Fruit fly (Drosophila melanogaster) whole organism, adult: ENCODE measurements around the gene Mst98Ca.

Source experiments
- CG11617 ChIP-seq: fragments of 200-800 bp; sonication (Bioruptor generic); optimal IDR thresholded peaks from 2 replicates; lab custom pipeline; 2017; ENCODE audit warnings: mild to moderate bottlenecking, missing biosample characterization, missing genetic modification reagents, missing genetic modification characterization
- CG12768 ChIP-seq: fragments of 200-800 bp; sonication (Bioruptor generic); optimal IDR thresholded peaks from 2 replicates; lab custom pipeline; 2017; ENCODE audit warnings: missing biosample characterization, missing genetic modification characterization, mild to moderate bottlenecking, moderate library complexity, missing genetic modification reagents
- CG14711 ChIP-seq: fragments of 200-800 bp; sonication (Bioruptor generic); optimal IDR thresholded peaks from 2 replicates; lab custom pipeline; 2018; ENCODE audit warnings: missing biosample characterization, mild to moderate bottlenecking, missing genetic modification characterization, moderate library complexity
- CG1620 ChIP-seq: fragments of 200-800 bp; sonication (Bioruptor generic); optimal IDR thresholded peaks from 2 replicates; lab custom pipeline; 2016; ENCODE audit warnings: missing biosample characterization, missing genetic modification characterization
- CG33017 ChIP-seq: fragments of 200-800 bp; sonication (Bioruptor generic); optimal IDR thresholded peaks from 2 replicates; lab custom pipeline; 2018; ENCODE audit warnings: missing biosample characterization, mild to moderate bottlenecking, missing genetic modification characterization, moderate library complexity
- CG5204 ChIP-seq: fragments of 200-800 bp; sonication (Bioruptor generic); optimal IDR thresholded peaks from 2 replicates; lab custom pipeline; 2016; ENCODE audit warnings: missing biosample characterization, missing genetic modification characterization
- CG7045 ChIP-seq: fragments of 200-800 bp; sonication (Bioruptor generic); optimal IDR thresholded peaks from 2 replicates; lab custom pipeline; 2017; ENCODE audit warnings: missing biosample characterization, mild to moderate bottlenecking, missing genetic modification characterization
- CG7101 ChIP-seq: fragments of 200-800 bp; sonication (Bioruptor generic); optimal IDR thresholded peaks from 2 replicates; lab custom pipeline; 2018; ENCODE audit warnings: missing biosample characterization, mild to moderate bottlenecking, missing genetic modification characterization, moderate library complexity
- Clk ChIP-seq: fragments of 200-800 bp; sonication (Bioruptor generic); optimal IDR thresholded peaks from 2 replicates; lab custom pipeline; 2017; ENCODE audit warnings: missing biosample characterization, missing genetic modification characterization
- Crg-1 ChIP-seq: fragments of 200-800 bp; sonication (Bioruptor generic); optimal IDR thresholded peaks from 2 replicates; lab custom pipeline; 2016; ENCODE audit warnings: missing biosample characterization, missing genetic modification characterization
- Hr96 ChIP-seq: fragments of 200-800 bp; sonication (Bioruptor generic); optimal IDR thresholded peaks from 2 replicates; lab custom pipeline; 2016; ENCODE audit warnings: missing biosample characterization, missing genetic modification characterization
- Mnt ChIP-seq: fragments of 200-800 bp; sonication (Bioruptor generic); optimal IDR thresholded peaks from 2 replicates; lab custom pipeline; 2016; ENCODE audit warnings: missing biosample characterization, mild to moderate bottlenecking, missing genetic modification characterization
- bab1 ChIP-seq: fragments of 200-800 bp; sonication (Bioruptor generic); optimal IDR thresholded peaks from 3 replicates; lab custom pipeline; 2019; ENCODE audit warnings: missing biosample characterization, mild to moderate bottlenecking, missing genetic modification characterization, moderate library complexity
- cic ChIP-seq: fragments of 200-800 bp; sonication (Bioruptor generic); optimal IDR thresholded peaks from 2 replicates; lab custom pipeline; 2017; ENCODE audit warnings: missing biosample characterization, mild to moderate bottlenecking, missing genetic modification characterization, moderate library complexity
- cnc ChIP-seq, 2 experiments: fragments of >200 bp; optimal IDR thresholded peaks; 2 replicates each; lab custom pipeline; 2017
- kay ChIP-seq: fragments of 200-800 bp; sonication (Bioruptor generic); peaks from one replicate; lab custom pipeline; 2016; ENCODE audit warnings: missing biosample characterization, missing genetic modification characterization, borderline replicate concordance
- ovo ChIP-seq: fragments of 200-800 bp; sonication (Bioruptor generic); optimal IDR thresholded peaks from 2 replicates; lab custom pipeline; 2016; ENCODE audit warnings: missing biosample characterization, missing genetic modification characterization
- pad ChIP-seq: fragments of 200-800 bp; sonication (Bioruptor generic); optimal IDR thresholded peaks from 3 replicates; lab custom pipeline; 2017; ENCODE audit warnings: missing biosample characterization, missing genetic modification characterization, mild to moderate bottlenecking, moderate library complexity, missing genetic modification reagents
- tj ChIP-seq: fragments of 200-800 bp; sonication (Bioruptor generic); optimal IDR thresholded peaks from 3 replicates; lab custom pipeline; 2017; ENCODE audit warnings: missing biosample characterization, mild to moderate bottlenecking, missing genetic modification characterization, moderate library complexity
- toe ChIP-seq: fragments of 200-800 bp; sonication (Bioruptor generic); optimal IDR thresholded peaks from 2 replicates; lab custom pipeline; 2016; ENCODE audit warnings: missing biosample characterization, missing genetic modification characterization

Mst98Ca gene

DNA sequence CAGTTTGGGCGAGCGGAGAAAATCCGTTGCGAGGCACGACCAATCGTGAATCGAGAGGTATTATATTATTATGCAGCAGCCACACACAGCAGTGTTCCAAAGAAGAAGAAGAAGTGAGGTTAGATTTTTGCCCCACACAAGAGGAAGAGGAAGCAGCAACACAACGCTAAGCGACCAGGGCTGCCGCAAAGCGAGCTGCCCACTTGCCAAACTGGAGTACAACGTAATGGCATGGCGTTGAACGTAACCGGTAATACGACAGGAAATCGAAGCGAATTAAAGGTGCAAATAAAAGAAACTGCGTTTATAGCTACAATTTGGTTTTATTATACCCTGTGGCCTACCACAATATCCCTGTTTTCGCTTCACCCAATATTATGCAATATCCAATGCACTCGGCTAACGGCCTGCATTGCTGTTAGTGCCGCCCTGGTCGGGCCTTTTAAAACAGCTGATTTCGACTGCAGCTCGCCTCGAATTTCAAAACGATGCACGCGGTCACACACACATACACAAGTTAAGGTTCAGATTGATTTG lies 44.4 kb downstream of the Mst98Ca start:
- no peak for TF ChIP-seq kay (GFP tag; lab: Kevin White, UChicago)
- TF ChIP-seq CG5204 (GFP tag; lab: Kevin White, UChicago), result peak; percentile 90
- peak; percentile 75 for TF ChIP-seq tj (GFP tag; lab: Kevin White, UChicago)
- peak; percentile 83 for TF ChIP-seq CG11617 (GFP tag; lab: Kevin White, UChicago)
- TF ChIP-seq Hr96 (GFP tag; lab: Kevin White, UChicago), result peak; percentile 90
- TF ChIP-seq cnc (optimal IDR thresholded peaks at IDR 0.05; lab: Kevin White, UChicago), result no peak
- TF ChIP-seq pad (GFP tag; lab: Kevin White, UChicago), result peak; percentile 69
- peak; percentile 79 for TF ChIP-seq Clk (GFP tag; lab: Kevin White, UChicago)
- peak; percentile 69 for TF ChIP-seq Crg-1 (GFP tag; lab: Kevin White, UChicago)
- peak; percentile 74 for TF ChIP-seq bab1 (GFP tag; lab: Kevin White, UChicago)
- TF ChIP-seq Mnt (GFP tag; lab: Kevin White, UChicago), result peak; percentile 89
- TF ChIP-seq CG1620 (GFP tag; lab: Kevin White, UChicago), result peak; percentile 87
- peak; percentile 54 for TF ChIP-seq CG14711
- TF ChIP-seq CG7045 (GFP tag; lab: Kevin White, UChicago), result peak; percentile 85
- TF ChIP-seq CG33017 (tag; lab: Kevin White, UChicago), result peak; percentile 64
- peak; percentile 88 for TF ChIP-seq ovo (GFP tag; lab: Kevin White, UChicago)
- peak; percentile 86 for TF ChIP-seq CG12768 (GFP tag; lab: Kevin White, UChicago)
- TF ChIP-seq cic (GFP tag; lab: Kevin White, UChicago), result peak; percentile 76
- peak; percentile 77 for TF ChIP-seq CG7101 (tag; lab: Kevin White, UChicago)
- TF ChIP-seq toe (GFP tag; lab: Kevin White, UChicago), result peak; percentile 92

DNA sequence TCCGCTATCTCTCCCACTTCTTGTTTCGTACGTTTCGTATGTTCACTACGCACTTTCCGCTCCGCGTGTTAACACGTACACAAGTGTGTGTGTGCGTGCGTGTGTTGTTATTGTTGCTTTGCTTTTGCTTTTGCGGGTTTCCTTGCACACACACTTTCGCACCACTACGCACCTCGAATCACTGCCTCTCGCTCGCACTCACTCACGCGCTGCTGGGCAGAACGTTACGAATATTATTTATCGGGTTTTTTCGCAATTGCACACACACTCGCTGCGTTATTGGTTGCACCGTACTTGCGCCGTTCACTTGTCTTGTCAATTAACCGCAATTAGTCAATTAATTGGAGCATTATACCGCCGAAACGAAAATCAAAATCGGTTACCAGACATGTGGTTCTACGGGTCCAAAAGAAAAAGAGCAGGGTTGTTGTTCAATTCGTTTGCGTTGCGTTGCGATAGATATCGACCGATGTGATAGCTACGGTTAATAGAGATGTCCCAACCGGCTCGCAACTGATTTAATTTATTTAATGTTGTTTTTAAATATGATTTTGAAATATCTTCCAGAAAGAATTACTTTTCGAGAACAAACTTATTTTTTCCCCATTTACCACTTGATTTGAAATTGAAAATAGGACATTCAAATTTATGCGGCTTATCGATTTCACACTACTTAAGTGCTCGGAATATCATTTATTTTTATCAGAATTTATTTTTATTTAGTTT lies 45.1 kb downstream of the Mst98Ca start, which contains the start of gene larp:
Gene larp, minus strand, starts transcription at position 395 of the 726 bp plus-strand sequence.
- peak; percentile 91 for TF ChIP-seq CG14711
- TF ChIP-seq Mnt (GFP tag; lab: Kevin White, UChicago), result peak; percentile 73
- peak; percentile 33 for TF ChIP-seq pad (GFP tag; lab: Kevin White, UChicago)
- TF ChIP-seq Clk (GFP tag; lab: Kevin White, UChicago), result no peak
- TF ChIP-seq CG33017 (tag; lab: Kevin White, UChicago), result no peak
- peak; percentile 55 for TF ChIP-seq tj (GFP tag; lab: Kevin White, UChicago)
- peak; percentile 56 for TF ChIP-seq CG11617 (GFP tag; lab: Kevin White, UChicago)
- TF ChIP-seq CG7101 (tag; lab: Kevin White, UChicago), result peak; percentile 70
- TF ChIP-seq ovo (GFP tag; lab: Kevin White, UChicago), result peak; percentile 65
- TF ChIP-seq CG5204 (GFP tag; lab: Kevin White, UChicago), result peak; percentile 67
- peak; percentile 60 for TF ChIP-seq Hr96 (GFP tag; lab: Kevin White, UChicago)
- no peak for TF ChIP-seq cic (GFP tag; lab: Kevin White, UChicago)
- TF ChIP-seq Crg-1 (GFP tag; lab: Kevin White, UChicago), result peak; percentile 69
- TF ChIP-seq toe (GFP tag; lab: Kevin White, UChicago), result peak; percentile 85
- TF ChIP-seq CG1620 (GFP tag; lab: Kevin White, UChicago), result peak; percentile 79
- peak; percentile 40 for TF ChIP-seq CG12768 (GFP tag; lab: Kevin White, UChicago)
- no peak for TF ChIP-seq CG7045 (GFP tag; lab: Kevin White, UChicago)
- TF ChIP-seq cnc (optimal IDR thresholded peaks at IDR 0.05; lab: Kevin White, UChicago), result no peak

DNA sequence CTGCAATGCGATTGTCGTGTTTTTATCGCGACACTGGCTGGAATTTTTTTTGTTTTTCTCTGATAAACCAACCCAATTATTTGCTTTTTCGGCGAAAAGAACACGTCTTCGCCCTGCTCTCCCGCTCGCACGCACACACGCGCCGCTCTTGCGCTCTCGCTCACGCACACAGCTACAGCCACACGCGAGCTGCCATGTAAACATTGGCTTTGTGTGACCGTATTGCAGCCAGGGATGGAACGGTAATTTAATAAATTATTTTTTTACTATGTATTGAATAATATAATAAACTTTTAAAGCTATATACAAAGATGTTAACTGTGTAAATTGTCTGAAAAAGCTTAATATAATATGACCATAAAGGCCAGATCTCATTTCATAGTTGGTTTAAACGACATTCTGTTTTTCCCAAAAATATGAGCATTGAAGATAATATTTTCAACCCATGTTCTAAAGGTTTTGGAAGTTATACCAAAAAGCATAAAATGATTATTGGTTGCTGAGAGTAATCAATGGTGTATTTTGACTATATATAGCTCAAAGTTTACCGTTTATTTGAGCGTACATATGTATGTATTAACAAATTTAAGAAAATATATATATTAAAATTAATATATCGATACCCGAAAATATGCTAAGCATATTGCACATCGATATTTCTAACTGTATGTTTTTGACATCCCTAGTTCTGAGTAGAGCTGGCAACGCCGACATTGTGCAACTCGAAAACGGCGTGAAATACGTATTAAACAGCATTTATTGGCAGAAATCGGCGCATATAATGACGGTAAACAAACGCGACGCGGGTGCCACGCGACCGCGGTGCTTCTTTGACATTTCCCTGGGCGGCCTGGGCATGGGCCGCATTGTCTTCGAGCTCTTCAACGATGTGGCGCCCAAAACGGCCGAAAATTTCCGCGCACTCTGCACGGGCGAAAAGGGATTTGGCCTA lies 48.8 kb downstream of the Mst98Ca start, which contains the start of the genes Gfat2 and Moca-cyp:
Gene Gfat2, minus strand, starts transcription at position 112 of the 952 bp plus-strand sequence.
Gene Moca-cyp, plus strand, starts transcription at position 681 of the 952 bp plus-strand sequence.
- TF ChIP-seq pad (GFP tag; lab: Kevin White, UChicago) (peak; percentile 37), Clk (GFP tag; lab: Kevin White, UChicago) (peak; percentile 13), CG11617 (GFP tag; lab: Kevin White, UChicago) (peak; percentile 84), cic (GFP tag; lab: Kevin White, UChicago) (peak; percentile 2), CG12768 (GFP tag; lab: Kevin White, UChicago) (peak; percentile 61), CG1620 (GFP tag; lab: Kevin White, UChicago) (peak; percentile 10), tj (GFP tag; lab: Kevin White, UChicago) (peak; percentile 84), ovo (GFP tag; lab: Kevin White, UChicago) (peak; percentile 76), Mnt (GFP tag; lab: Kevin White, UChicago) (peak; percentile 76), CG5204 (GFP tag; lab: Kevin White, UChicago) (peak; percentile 61), CG33017 (tag; lab: Kevin White, UChicago) (peak; percentile 64), Crg-1 (GFP tag; lab: Kevin White, UChicago) (peak; percentile 62), CG14711 (peak; percentile 58), Hr96 (GFP tag; lab: Kevin White, UChicago) (peak; percentile 50), cnc (optimal IDR thresholded peaks at IDR 0.05; lab: Kevin White, UChicago) (no peak), CG7045 (GFP tag; lab: Kevin White, UChicago) (peak; percentile 77), bab1 (GFP tag; lab: Kevin White, UChicago) (peak; percentile 6), CG7101 (tag; lab: Kevin White, UChicago) (peak; percentile 73), toe (GFP tag; lab: Kevin White, UChicago) (peak; percentile 64), kay (GFP tag; lab: Kevin White, UChicago) (no peak)
